Fruit fly (Drosophila melanogaster) whole organism, prepupa: Measurements from ENCODE around the gene Sema5c.

Experiments
- CG11762 ChIP-seq: fragments of 200-800 bp; sonication (Bioruptor generic); optimal IDR thresholded peaks from 3 replicates; lab custom pipeline; 2016; ENCODE audit warnings: missing biosample characterization, missing genetic modification characterization; ENCODE audit not compliant: insufficient read depth
- CG8319 ChIP-seq: fragments of 200-800 bp; sonication (Bioruptor generic); optimal IDR thresholded peaks from 3 replicates; lab custom pipeline; 2016; ENCODE audit warnings: missing biosample characterization, missing genetic modification characterization
- Met ChIP-seq: fragments of 200-800 bp; sonication (Bioruptor generic); optimal IDR thresholded peaks from 3 replicates; lab custom pipeline; 2016; ENCODE audit warnings: missing biosample characterization, missing genetic modification characterization
- dac ChIP-seq: fragments of 200-800 bp; sonication (Bioruptor generic); optimal IDR thresholded peaks from 2 replicates; lab custom pipeline; 2017; ENCODE audit warnings: missing biosample characterization, mild to moderate bottlenecking, missing genetic modification characterization

DNA sequence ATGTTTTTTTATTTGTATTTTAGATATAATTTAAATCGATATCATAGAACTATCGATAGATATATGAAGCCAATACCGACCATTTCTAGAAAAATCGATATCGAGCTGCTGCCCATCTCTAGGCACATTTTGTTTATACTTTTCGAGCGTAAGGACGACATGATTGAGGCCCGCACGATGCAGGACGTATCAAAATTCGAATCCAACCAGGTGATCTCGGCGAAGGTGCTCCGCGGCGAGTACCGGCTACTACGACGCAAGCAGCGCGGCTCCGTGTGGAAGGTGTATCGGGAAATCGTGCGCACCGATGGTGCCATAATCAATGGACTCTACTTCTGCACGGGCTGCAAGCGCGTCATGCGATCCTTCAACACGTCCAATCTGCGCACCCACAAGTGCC, 36.5 kb upstream of the Sema5c start, which contains the start of gene ssp:
- TF ChIP-seq CG11762 (GFP tag; lab: Kevin White, UChicago): no peak
- no peak for TF ChIP-seq CG8319 (GFP tag; lab: Kevin White, UChicago)
- TF ChIP-seq Met: no peak
- no peak for TF ChIP-seq dac (GFP tag; lab: Kevin White, UChicago)
